Fruit fly (Drosophila melanogaster) whole organism, prepupa: ENCODE data around the gene Sgs8.

Experiments
- Blimp-1 ChIP-seq: fragments of 200-800 bp; sonication (Bioruptor generic); optimal IDR thresholded peaks from 3 replicates; lab custom pipeline; 2017; ENCODE audit warnings: missing biosample characterization, missing genetic modification characterization, mild to moderate bottlenecking, moderate library complexity, missing genetic modification reagents
- CG10631 ChIP-seq: fragments of 200-800 bp; sonication (Bioruptor generic); optimal IDR thresholded peaks from 2 replicates; lab custom pipeline; 2016; ENCODE audit warnings: missing biosample characterization, missing genetic modification characterization
- CG10669 ChIP-seq: fragments of 200-800 bp; sonication (Bioruptor generic); optimal IDR thresholded peaks from 3 replicates; lab custom pipeline; 2018; ENCODE audit warnings: missing biosample characterization, mild to moderate bottlenecking, missing genetic modification characterization, moderate library complexity
- CG11294 ChIP-seq: fragments of 200-800 bp; sonication (Bioruptor generic); IDR thresholded peaks from 2 replicates; pipeline ENCODE4 v1.3.6; 2022; ENCODE audit warnings: missing biosample characterization, missing genetic modification characterization
- CG11762 ChIP-seq: fragments of 200-800 bp; sonication (Bioruptor generic); optimal IDR thresholded peaks from 3 replicates; lab custom pipeline; 2016; ENCODE audit warnings: missing biosample characterization, missing genetic modification characterization; ENCODE audit not compliant: insufficient read depth
- CG15336 ChIP-seq: fragments of 200-800 bp; sonication (Bioruptor generic); IDR thresholded peaks from 2 replicates; pipeline ENCODE4 v1.3.6; 2022; ENCODE audit warnings: missing biosample characterization, missing genetic modification characterization
- CG16779 ChIP-seq: fragments of 200-800 bp; sonication (Bioruptor generic); optimal IDR thresholded peaks from 3 replicates; lab custom pipeline; 2017; ENCODE audit warnings: missing biosample characterization, mild to moderate bottlenecking, missing genetic modification characterization
- CG3032 ChIP-seq: fragments of 200-800 bp; optimal IDR thresholded peaks from 2 replicates; lab custom pipeline; 2019; ENCODE audit warnings: missing biosample characterization, mild to moderate bottlenecking, missing genetic modification characterization, moderate library complexity
- CG31627 ChIP-seq: fragments of 200-800 bp; sonication (Bioruptor generic); optimal IDR thresholded peaks from 3 replicates; lab custom pipeline; 2016; ENCODE audit warnings: missing biosample characterization, missing genetic modification characterization
- CG32006 ChIP-seq: fragments of 200-800 bp; sonication (Bioruptor generic); optimal IDR thresholded peaks from 3 replicates; lab custom pipeline; 2017; ENCODE audit warnings: missing biosample characterization, mild to moderate bottlenecking, missing genetic modification characterization
- CG34406 ChIP-seq: fragments of 200-800 bp; sonication (Bioruptor generic); optimal IDR thresholded peaks from 3 replicates; lab custom pipeline; 2016; ENCODE audit warnings: missing biosample characterization, missing genetic modification characterization
- CG3919 ChIP-seq: fragments of 200-800 bp; sonication (Bioruptor generic); optimal IDR thresholded peaks from 3 replicates; lab custom pipeline; 2016; ENCODE audit warnings: missing biosample characterization, missing genetic modification characterization
- CG4318 ChIP-seq: fragments of 200-800 bp; sonication (Bioruptor generic); optimal IDR thresholded peaks from 3 replicates; lab custom pipeline; 2017; ENCODE audit warnings: missing biosample characterization, mild to moderate bottlenecking, missing genetic modification characterization
- CG6276 ChIP-seq: fragments of 200-800 bp; sonication (Bioruptor generic); optimal IDR thresholded peaks from 2 replicates; lab custom pipeline; 2017; ENCODE audit warnings: missing biosample characterization, mild to moderate bottlenecking, missing genetic modification characterization
- CG6792 ChIP-seq: fragments of 200-800 bp; sonication (Bioruptor generic); optimal IDR thresholded peaks from 3 replicates; lab custom pipeline; 2016; ENCODE audit warnings: missing biosample characterization, missing genetic modification characterization
- CG6854 ChIP-seq: fragments of 200-800 bp; sonication (Bioruptor generic); optimal IDR thresholded peaks from 2 replicates; lab custom pipeline; 2017; ENCODE audit warnings: missing biosample characterization, mild to moderate bottlenecking, missing genetic modification characterization
- CG8319 ChIP-seq: fragments of 200-800 bp; sonication (Bioruptor generic); optimal IDR thresholded peaks from 3 replicates; lab custom pipeline; 2016; ENCODE audit warnings: missing biosample characterization, missing genetic modification characterization
- CG8632 ChIP-seq: fragments of 200-800 bp; sonication (Bioruptor generic); optimal IDR thresholded peaks from 3 replicates; lab custom pipeline; 2016; ENCODE audit warnings: missing biosample characterization, missing genetic modification characterization
- CG9139 ChIP-seq: fragments of 200-800 bp; sonication (Bioruptor generic); optimal IDR thresholded peaks from 3 replicates; lab custom pipeline; 2017; ENCODE audit warnings: missing biosample characterization, mild to moderate bottlenecking, missing genetic modification characterization
- Eip75B ChIP-seq: fragments of 200-800 bp; sonication (Bioruptor generic); optimal IDR thresholded peaks from 3 replicates; lab custom pipeline; 2016; ENCODE audit warnings: missing biosample characterization, missing genetic modification characterization
- Eip78C ChIP-seq: fragments of 200-800 bp; sonication (Bioruptor generic); peaks from one replicate; lab custom pipeline; 2016; ENCODE audit warnings: missing biosample characterization, missing genetic modification characterization
- Eip93F ChIP-seq: fragments of 200-800 bp; sonication (Bioruptor generic); optimal IDR thresholded peaks from 2 replicates; lab custom pipeline; 2016; ENCODE audit warnings: missing biosample characterization, mild to moderate bottlenecking, missing genetic modification characterization
- Ets96B ChIP-seq: fragments of 200-800 bp; optimal IDR thresholded peaks from 2 replicates; lab custom pipeline; 2019; ENCODE audit warnings: missing biosample characterization, mild to moderate bottlenecking, missing genetic modification characterization, moderate library complexity
- Gug ChIP-seq: fragments of 200-800 bp; sonication (Bioruptor generic); IDR thresholded peaks from 2 replicates; pipeline ENCODE4 v1.3.6; 2022; ENCODE audit warnings: missing biosample characterization, missing genetic modification characterization
- Hr38 ChIP-seq: sonication (Bioruptor generic); optimal IDR thresholded peaks from 2 replicates; lab custom pipeline; 2016; ENCODE audit warnings: missing biosample characterization, missing genetic modification characterization
- Hr39 ChIP-seq: fragments of 200-800 bp; sonication (Bioruptor generic); optimal IDR thresholded peaks from 2 replicates; lab custom pipeline; 2016; ENCODE audit warnings: missing biosample characterization, missing genetic modification characterization
- Hr4 ChIP-seq: fragments of 200-800 bp; sonication (Bioruptor generic); optimal IDR thresholded peaks from 3 replicates; lab custom pipeline; 2016; ENCODE audit warnings: missing biosample characterization, missing genetic modification characterization
- Lpt ChIP-seq: fragments of 200-800 bp; sonication (Bioruptor generic); optimal IDR thresholded peaks from 3 replicates; lab custom pipeline; 2016; ENCODE audit warnings: missing biosample characterization, missing genetic modification characterization
- Met ChIP-seq: fragments of 200-800 bp; sonication (Bioruptor generic); optimal IDR thresholded peaks from 3 replicates; lab custom pipeline; 2016; ENCODE audit warnings: missing biosample characterization, missing genetic modification characterization
- Smox ChIP-seq: fragments of 200-800 bp; sonication (Bioruptor generic); optimal IDR thresholded peaks from 3 replicates; lab custom pipeline; 2016; ENCODE audit warnings: missing biosample characterization, missing genetic modification characterization
- Sox102F ChIP-seq: fragments of 200-800 bp; sonication (Bioruptor generic); optimal IDR thresholded peaks from 2 replicates; lab custom pipeline; 2016; ENCODE audit warnings: missing biosample characterization, mild to moderate bottlenecking, missing genetic modification characterization
- Sox14 ChIP-seq: fragments of 200-800 bp; sonication (Bioruptor generic); optimal IDR thresholded peaks from 3 replicates; lab custom pipeline; 2016; ENCODE audit warnings: missing biosample characterization, missing genetic modification characterization
- acj6 ChIP-seq: fragments of 200-800 bp; sonication (Bioruptor generic); optimal IDR thresholded peaks from 3 replicates; lab custom pipeline; 2016; ENCODE audit warnings: missing biosample characterization, missing genetic modification characterization
- cyc ChIP-seq: fragments of 200-800 bp; sonication (Bioruptor generic); optimal IDR thresholded peaks from 3 replicates; lab custom pipeline; 2016; ENCODE audit warnings: missing biosample characterization, missing genetic modification characterization
- dsx ChIP-seq: fragments of 200-800 bp; optimal IDR thresholded peaks from 3 replicates; lab custom pipeline; 2019; ENCODE audit warnings: missing biosample characterization, mild to moderate bottlenecking, missing genetic modification characterization, moderate library complexity; ENCODE audit not compliant: poor library complexity, severe bottlenecking
- eg ChIP-seq: fragments of 200-800 bp; sonication (Bioruptor generic); IDR thresholded peaks from 3 replicates; pipeline ENCODE4 v1.3.6; 2022; ENCODE audit warnings: missing biosample characterization, missing genetic modification characterization
- esn ChIP-seq: fragments of 200-800 bp; sonication (Bioruptor generic); optimal IDR thresholded peaks from 2 replicates; lab custom pipeline; 2016; ENCODE audit warnings: missing biosample characterization, mild to moderate bottlenecking, missing genetic modification characterization, moderate library complexity
- lz ChIP-seq: fragments of 200-800 bp; sonication (Bioruptor generic); optimal IDR thresholded peaks from 3 replicates; lab custom pipeline; 2016; ENCODE audit warnings: missing biosample characterization, missing genetic modification characterization
- salr ChIP-seq, 2 experiments: fragments of 200-800 bp; sonication (Bioruptor generic); optimal IDR thresholded peaks; 3 replicates each; lab custom pipeline; 2016 to 2018; ENCODE audit warnings: missing biosample characterization in 2 of 2, missing genetic modification characterization in 2 of 2, mild to moderate bottlenecking in 1 of 2
- spab ChIP-seq: fragments of 200-800 bp; sonication (Bioruptor generic); optimal IDR thresholded peaks from 2 replicates; lab custom pipeline; 2017; ENCODE audit warnings: missing biosample characterization, mild to moderate bottlenecking, missing genetic modification characterization, missing genetic modification reagents
- ss ChIP-seq, 2 experiments: fragments of 200-800 bp; sonication (Bioruptor generic); optimal IDR thresholded peaks; 2 replicates in 1 of 2; 3 replicates in 1 of 2; lab custom pipeline; 2017 to 2018; ENCODE audit warnings: mild to moderate bottlenecking in 2 of 2, missing biosample characterization in 2 of 2, missing genetic modification characterization in 2 of 2, moderate library complexity in 1 of 2
- svp ChIP-seq: fragments of 200-800 bp; sonication (Bioruptor generic); peaks from one replicate; lab custom pipeline; 2016; ENCODE audit warnings: missing biosample characterization, missing genetic modification characterization
- topi ChIP-seq: fragments of 200-800 bp; sonication (Bioruptor generic); optimal IDR thresholded peaks from 3 replicates; lab custom pipeline; 2016; ENCODE audit warnings: missing biosample characterization, missing genetic modification characterization
- vri ChIP-seq: fragments of 200-800 bp; sonication (Bioruptor generic); optimal IDR thresholded peaks from 3 replicates; lab custom pipeline; 2016; ENCODE audit warnings: missing biosample characterization, mild to moderate bottlenecking, missing genetic modification characterization

The Sgs8 gene

DNA sequence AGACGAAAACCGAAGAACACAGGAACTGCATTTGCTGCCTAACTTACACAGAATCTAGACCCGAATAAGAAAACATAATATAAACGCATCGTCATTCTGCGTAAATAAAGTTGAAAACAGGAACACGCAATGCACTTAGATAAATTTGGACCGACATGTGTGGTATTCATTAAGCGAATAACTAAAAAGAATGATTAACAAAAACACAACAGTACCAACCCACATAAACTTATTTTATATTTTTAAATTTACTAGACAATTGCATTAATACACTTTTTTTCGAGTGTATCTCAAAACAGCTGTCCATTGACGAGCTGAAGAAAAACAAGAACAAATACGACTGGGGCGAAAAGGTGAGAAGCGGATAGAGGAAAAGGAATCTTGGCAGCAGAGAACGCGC, 45.1 kb upstream of the Sgs8 start (continued):
- TF ChIP-seq Hr39 (GFP tag; lab: Kevin White, UChicago) (peak; percentile 65), CG8319 (peak; percentile 7), CG34406 (peak; percentile 25), CG32006 (peak; percentile 76), lz (GFP tag; lab: Kevin White, UChicago) (peak; percentile 57), Lpt (peak; percentile 36), Smox (peak; percentile 66), Hr4 (GFP tag; lab: Kevin White, UChicago) (peak; percentile 69), vri (GFP tag; lab: Kevin White, UChicago) (no peak), CG15336 (GFP tag; lab: Robert Waterston, UW) (peak; percentile 77), topi (peak; percentile 69), dsx (GFP tag; lab: Kevin White, UChicago) (peak; percentile 68), cyc (peak; percentile 53), Sox14 (GFP tag; lab: Kevin White, UChicago) (peak; percentile 51), CG9139 (peak; percentile 35), Met (GFP tag; lab: Kevin White, UChicago) (peak; percentile 69), CG4318 (GFP tag; lab: Kevin White, UChicago) (peak; percentile 43)

DNA sequence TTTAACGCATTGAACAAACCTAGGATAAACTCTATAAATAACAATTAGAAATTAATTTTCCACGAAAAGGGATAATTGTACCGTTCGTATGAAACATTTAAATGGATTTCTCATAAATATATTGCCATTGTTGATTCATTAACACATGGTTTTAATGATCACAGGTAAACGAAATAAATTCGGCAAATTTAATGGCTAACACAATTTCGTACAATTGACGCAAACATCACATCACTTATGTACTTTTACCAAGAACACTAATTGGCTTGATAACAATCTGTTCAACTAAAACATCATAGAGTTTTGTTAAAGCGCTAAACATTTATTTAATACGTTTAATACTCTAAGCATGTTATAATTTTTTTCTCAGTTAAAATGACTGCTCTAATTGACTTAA, 44.5 kb upstream of the Sgs8 start:
- TF ChIP-seq Smox (no peak), Eip75B (GFP tag; lab: Kevin White, UChicago) (no peak), CG4318 (GFP tag; lab: Kevin White, UChicago) (no peak), CG10631 (GFP tag; lab: Kevin White, UChicago) (no peak), CG6854 (no peak), acj6 (GFP tag; lab: Kevin White, UChicago) (no peak), svp (GFP tag; lab: Kevin White, UChicago) (no peak), CG11294 (GFP tag; lab: Robert Waterston, UW) (no peak), CG31627 (GFP tag; lab: Kevin White, UChicago) (no peak), CG11762 (no peak), Hr39 (GFP tag; lab: Kevin White, UChicago) (no peak), CG3032 (no peak), CG15336 (GFP tag; lab: Robert Waterston, UW) (no peak), CG32006 (no peak)

DNA sequence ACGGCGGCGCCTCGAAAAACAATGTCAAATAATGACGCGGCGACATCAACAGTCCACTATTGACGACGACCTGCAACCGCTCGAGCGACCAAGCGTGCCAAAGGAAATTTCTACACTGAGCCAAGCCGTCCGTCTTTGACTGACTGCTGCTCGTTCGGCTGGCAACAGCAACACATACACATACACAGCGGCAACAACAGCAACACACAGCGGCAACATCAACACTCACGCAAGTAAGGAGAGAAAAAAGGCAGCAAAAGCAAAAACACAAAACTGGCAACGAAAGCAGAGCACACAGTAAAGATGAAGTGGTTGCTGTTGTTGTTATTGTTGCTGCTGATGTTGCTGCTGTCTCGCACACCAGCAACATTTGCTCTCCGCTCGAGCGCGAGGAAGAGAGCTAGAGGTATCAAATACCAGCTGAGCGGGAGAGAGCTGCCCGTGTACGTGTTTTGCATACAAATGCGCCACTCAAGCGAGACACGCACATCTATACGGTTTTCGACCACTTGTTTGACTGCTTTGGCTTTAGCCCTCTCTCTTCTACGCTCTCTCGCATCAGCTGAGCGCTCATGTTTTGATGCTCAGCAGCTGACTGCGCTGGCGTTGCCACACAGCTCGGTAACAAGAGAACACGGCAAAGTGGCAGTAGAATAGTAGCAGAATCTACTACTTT, 43.9 kb upstream of the Sgs8 start:
- no peak for TF ChIP-seq CG31627 (GFP tag; lab: Kevin White, UChicago)
- peak; percentile 28 for TF ChIP-seq Met (GFP tag; lab: Kevin White, UChicago)
- TF ChIP-seq salr (GFP tag; optimal IDR thresholded peaks at IDR 0.05; lab: Kevin White, UChicago) = no peak
- peak; percentile 72 for TF ChIP-seq CG6854
- TF ChIP-seq ss (GFP tag; optimal IDR thresholded peaks at IDR 0.05; lab: Kevin White, UChicago) = peak; percentile 87 to 96
- no peak for TF ChIP-seq Hr4 (GFP tag; lab: Kevin White, UChicago)
- peak; percentile 20 for TF ChIP-seq CG8632 (GFP tag; lab: Kevin White, UChicago)
- peak; percentile 33 for TF ChIP-seq esn (GFP tag; lab: Kevin White, UChicago)
- TF ChIP-seq Sox102F = peak; percentile 68
- peak; percentile 25 for TF ChIP-seq CG6792 (GFP tag; lab: Kevin White, UChicago)
- TF ChIP-seq acj6 (GFP tag; lab: Kevin White, UChicago) = no peak
- TF ChIP-seq eg (GFP tag; lab: Robert Waterston, UW) = peak; percentile 66; the same call in 2 of the 3 replicates
- no peak for TF ChIP-seq Hr38 (GFP tag; lab: Kevin White, UChicago)
- TF ChIP-seq Ets96B (tag; lab: Kevin White, UChicago) = peak; percentile 55
- TF ChIP-seq CG10669 (GFP tag; lab: Kevin White, UChicago) = peak; percentile 43
- peak; percentile 81 for TF ChIP-seq svp (GFP tag; lab: Kevin White, UChicago)
- TF ChIP-seq cyc = no peak
- TF ChIP-seq Gug (GFP tag; lab: Robert Waterston, UW) = 0 out of 2 replicates have a peak, but pooled peaks have one; percentile 26
- TF ChIP-seq Hr39 (GFP tag; lab: Kevin White, UChicago) = no peak
- peak; percentile 2 for TF ChIP-seq lz (GFP tag; lab: Kevin White, UChicago)
- TF ChIP-seq CG16779 = peak; percentile 85
- TF ChIP-seq CG15336 (GFP tag; lab: Robert Waterston, UW) = peak; percentile 59
- TF ChIP-seq CG6276 (GFP tag; lab: Kevin White, UChicago) = peak; percentile 77
- TF ChIP-seq Eip93F (GFP tag; lab: Kevin White, UChicago) = no peak
- peak; percentile 90 for TF ChIP-seq Eip78C
- peak; percentile 58 for TF ChIP-seq Eip75B (GFP tag; lab: Kevin White, UChicago)
- TF ChIP-seq CG9139 = peak; percentile 75
- no peak for TF ChIP-seq CG4318 (GFP tag; lab: Kevin White, UChicago)
- peak; percentile 27 for TF ChIP-seq CG3032
- TF ChIP-seq Blimp-1 (GFP tag; lab: Kevin White, UChicago) = peak; percentile 37
- TF ChIP-seq spab = peak; percentile 39
- TF ChIP-seq dsx (GFP tag; lab: Kevin White, UChicago) = peak; percentile 83
- peak; percentile 25 for TF ChIP-seq CG11762
- peak; percentile 77 for TF ChIP-seq CG3919
